Fruit fly (Drosophila melanogaster): ENCODE results near the gene CG11634.

DNA sequence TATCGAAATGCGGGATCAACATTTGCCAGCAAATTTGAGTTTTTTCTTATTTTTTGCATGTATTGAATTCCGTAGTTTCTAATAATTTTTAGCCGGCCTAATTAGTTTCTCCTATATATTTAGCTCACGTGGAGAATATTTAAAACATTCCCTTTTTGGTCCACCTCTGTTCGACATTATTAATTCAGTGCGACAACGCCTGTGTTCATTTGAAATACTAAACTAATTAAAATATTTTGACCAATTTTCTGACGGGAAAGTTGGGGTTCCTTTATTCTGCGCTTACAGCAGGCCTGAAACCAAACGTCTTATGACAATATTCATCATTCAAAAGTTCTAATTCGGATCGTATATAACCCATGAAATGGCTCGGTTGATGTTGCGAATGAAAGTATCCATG is 10.1 kb upstream of the CG11634 start, which contains the start of gene CG1428:
- TF ChIP-seq CG1620 (GFP tag; optimal IDR thresholded peaks at IDR 0.05) (no peak), bab1 (GFP tag; optimal IDR thresholded peaks at IDR 0.05) (no peak), CG14711 (tag; optimal IDR thresholded peaks at IDR 0.05) (no peak), CG12768 (GFP tag; optimal IDR thresholded peaks at IDR 0.05) (no peak), ovo (GFP tag; optimal IDR thresholded peaks at IDR 0.05) (no peak), CG7101 (tag; optimal IDR thresholded peaks at IDR 0.05) (no peak), toe (GFP tag; optimal IDR thresholded peaks at IDR 0.05) (no peak), CG7045 (GFP tag; optimal IDR thresholded peaks at IDR 0.05) (no peak), cnc (optimal IDR thresholded peaks at IDR 0.05) (no peak), Clk (GFP tag; optimal IDR thresholded peaks at IDR 0.05) (no peak), CG11617 (GFP tag; optimal IDR thresholded peaks at IDR 0.05) (no peak), Crg-1 (GFP tag; optimal IDR thresholded peaks at IDR 0.05) (no peak), Mnt (GFP tag; optimal IDR thresholded peaks at IDR 0.05) (no peak)
